Worm (Caenorhabditis elegans) whole organism, late embryonic: ENCODE results near the gene Y49E10.10.

Experiments used
- C08G9.2 ChIP-seq: sonication (generic microtip); optimal IDR thresholded peaks from 2 replicates; lab custom pipeline; 2016; ENCODE audit warnings: mild to moderate bottlenecking, missing genetic modification characterization, moderate library complexity, missing compliant biosample characterization
- C38D4.7 ChIP-seq: fragments of 200-800 bp; sonication (Bioruptor generic); optimal IDR thresholded peaks from 2 replicates; lab custom pipeline; 2018; ENCODE audit warnings: mild to moderate bottlenecking, missing genetic modification characterization, moderate library complexity, missing compliant biosample characterization
- F13H6.1 ChIP-seq: sonication (generic microtip); optimal IDR thresholded peaks from 2 replicates; lab custom pipeline; 2016; ENCODE audit warnings: missing genetic modification characterization, missing compliant biosample characterization
- K09A11.1 ChIP-seq: sonication (generic microtip); optimal IDR thresholded peaks from 2 replicates; lab custom pipeline; 2017; ENCODE audit warnings: antibody characterized with exemption, mild to moderate bottlenecking, missing genetic modification characterization, missing compliant biosample characterization; ENCODE audit not compliant: insufficient read depth
- T23F11.4 ChIP-seq: fragments of 200-800 bp; sonication (Bioruptor generic); optimal IDR thresholded peaks from 2 replicates; lab custom pipeline; 2018; ENCODE audit warnings: mild to moderate bottlenecking, missing genetic modification characterization, missing compliant biosample characterization
- Y22D7AL.16 ChIP-seq: sonication (generic microtip); optimal IDR thresholded peaks from 2 replicates; lab custom pipeline; 2016; ENCODE audit warnings: missing genetic modification characterization, missing compliant biosample characterization
- ahr-1 ChIP-seq: sonication (generic microtip); optimal IDR thresholded peaks from 2 replicates; lab custom pipeline; 2016; ENCODE audit warnings: missing genetic modification characterization, missing compliant biosample characterization
- ama-1 ChIP-seq: fragments of 150-350 bp; optimal IDR thresholded peaks from 2 replicates; lab custom pipeline; 2014
- ceh-18 ChIP-seq: sonication (generic microtip); optimal IDR thresholded peaks from 2 replicates; lab custom pipeline; 2016; ENCODE audit warnings: missing genetic modification characterization, missing compliant biosample characterization
- ceh-19 ChIP-seq: fragments of 200-800 bp; sonication (Bioruptor generic); optimal IDR thresholded peaks from 2 replicates; lab custom pipeline; 2018; ENCODE audit warnings: mild to moderate bottlenecking, missing genetic modification characterization, missing compliant biosample characterization
- ceh-2 ChIP-seq: sonication (generic microtip); optimal IDR thresholded peaks from 2 replicates; lab custom pipeline; 2016; ENCODE audit warnings: missing genotype, missing genetic modification characterization, missing compliant biosample characterization
- ceh-30 ChIP-seq: fragments of 150-350 bp; optimal IDR thresholded peaks from 2 replicates; lab custom pipeline; 2014; ENCODE audit warnings: missing biosample characterization, missing genetic modification characterization
- ceh-31 ChIP-seq: sonication (generic microtip); optimal IDR thresholded peaks from 2 replicates; lab custom pipeline; 2016; ENCODE audit warnings: missing genetic modification characterization, missing compliant biosample characterization
- ceh-45 ChIP-seq: fragments of 200-800 bp; sonication (Bioruptor generic); IDR thresholded peaks from 2 replicates; pipeline ENCODE4 v1.3.6; 2022; ENCODE audit warnings: missing genetic modification reagents, missing genetic modification characterization, missing compliant biosample characterization
- ceh-48 ChIP-seq: sonication (generic microtip); optimal IDR thresholded peaks from 2 replicates; lab custom pipeline; 2016; ENCODE audit warnings: missing genetic modification characterization, inconsistent platforms, missing compliant biosample characterization
- ceh-9 ChIP-seq: sonication (generic microtip); optimal IDR thresholded peaks from 2 replicates; lab custom pipeline; 2016; ENCODE audit warnings: mild to moderate bottlenecking, missing genetic modification characterization, inconsistent platforms, missing compliant biosample characterization
- che-1 ChIP-seq: sonication (generic microtip); optimal IDR thresholded peaks from 2 replicates; lab custom pipeline; 2016; ENCODE audit warnings: mild to moderate bottlenecking, missing genetic modification characterization, missing compliant biosample characterization
- dmd-4 ChIP-seq: sonication (generic microtip); optimal IDR thresholded peaks from 2 replicates; lab custom pipeline; 2016; ENCODE audit warnings: borderline replicate concordance, missing genetic modification characterization, missing compliant biosample characterization
- dve-1 ChIP-seq: sonication (generic microtip); optimal IDR thresholded peaks from 2 replicates; lab custom pipeline; 2017; ENCODE audit warnings: antibody characterized with exemption, mild to moderate bottlenecking, missing genetic modification characterization, missing compliant biosample characterization
- ets-4 ChIP-seq: sonication (generic microtip); optimal IDR thresholded peaks from 2 replicates; lab custom pipeline; 2016; ENCODE audit warnings: missing genetic modification characterization, missing compliant biosample characterization
- eyg-1 ChIP-seq: sonication (generic microtip); optimal IDR thresholded peaks from 2 replicates; lab custom pipeline; 2016; ENCODE audit warnings: missing genotype, missing genetic modification characterization, missing compliant biosample characterization
- fkh-10 ChIP-seq: fragments of 150-350 bp; optimal IDR thresholded peaks from 2 replicates; lab custom pipeline; 2014; ENCODE audit warnings: missing biosample characterization, missing genetic modification reagents, missing genetic modification characterization
- gmeb-2 ChIP-seq: sonication (generic microtip); optimal IDR thresholded peaks from 2 replicates; lab custom pipeline; 2016; ENCODE audit warnings: missing genetic modification characterization, inconsistent platforms, missing compliant biosample characterization
- hlh-6 ChIP-seq: sonication (generic microtip); optimal IDR thresholded peaks from 2 replicates; lab custom pipeline; 2016; ENCODE audit warnings: missing genotype, missing genetic modification characterization, missing compliant biosample characterization
- hlh-8 ChIP-seq: sonication (generic microtip); optimal IDR thresholded peaks from 2 replicates; lab custom pipeline; 2016; ENCODE audit warnings: missing genotype, missing genetic modification characterization, missing compliant biosample characterization
- lim-6 ChIP-seq: sonication (generic microtip); optimal IDR thresholded peaks from 2 replicates; lab custom pipeline; 2016; ENCODE audit warnings: missing genetic modification characterization, missing compliant biosample characterization
- lin-11 ChIP-seq: fragments of 200-800 bp; sonication (Bioruptor generic); optimal IDR thresholded peaks from 2 replicates; lab custom pipeline; 2018; ENCODE audit warnings: mild to moderate bottlenecking, missing genetic modification characterization, missing compliant biosample characterization
- mec-3 ChIP-seq: sonication (generic microtip); optimal IDR thresholded peaks from 2 replicates; lab custom pipeline; 2016; ENCODE audit warnings: borderline replicate concordance, missing genetic modification characterization, missing compliant biosample characterization
- nfya-1 ChIP-seq: sonication (generic microtip); optimal IDR thresholded peaks from 2 replicates; lab custom pipeline; 2017; ENCODE audit warnings: missing genetic modification characterization, mild to moderate bottlenecking, missing compliant biosample characterization, antibody characterized with exemption, moderate library complexity
- nhr-11 ChIP-seq: fragments of 150-350 bp; optimal IDR thresholded peaks from 2 replicates; lab custom pipeline; 2014; ENCODE audit warnings: missing biosample characterization, missing genetic modification characterization
- nhr-232 ChIP-seq: sonication (generic microtip); optimal IDR thresholded peaks from 2 replicates; lab custom pipeline; 2016; ENCODE audit warnings: missing genetic modification characterization, missing compliant biosample characterization
- pag-3 ChIP-seq: sonication (generic microtip); optimal IDR thresholded peaks from 2 replicates; lab custom pipeline; 2016; ENCODE audit warnings: missing compliant biosample characterization, missing genetic modification characterization, borderline replicate concordance
- pat-9 ChIP-seq: fragments of 200-800 bp; sonication (Bioruptor generic); optimal IDR thresholded peaks from 2 replicates; lab custom pipeline; 2018; ENCODE audit warnings: mild to moderate bottlenecking, missing genetic modification characterization, moderate library complexity, missing compliant biosample characterization
- pax-1 ChIP-seq: fragments of 150-350 bp; optimal IDR thresholded peaks from 2 replicates; lab custom pipeline; 2014; ENCODE audit warnings: missing biosample characterization, missing genetic modification characterization
- pha-2 ChIP-seq: sonication (generic microtip); optimal IDR thresholded peaks from 2 replicates; lab custom pipeline; 2017; ENCODE audit warnings: mild to moderate bottlenecking, missing genetic modification characterization, missing compliant biosample characterization
- pha-4 ChIP-seq: fragments of 150-350 bp; optimal IDR thresholded peaks from 2 replicates; lab custom pipeline; 2018; ENCODE audit warnings: missing biosample characterization, missing genetic modification reagents, missing genetic modification characterization
- pqm-1 ChIP-seq: sonication (generic microtip); optimal IDR thresholded peaks from 2 replicates; lab custom pipeline; 2016; ENCODE audit warnings: missing genetic modification characterization, missing compliant biosample characterization
- pros-1 ChIP-seq: fragments of 150-350 bp; optimal IDR thresholded peaks from 2 replicates; lab custom pipeline; 2014; ENCODE audit warnings: missing biosample characterization, missing genetic modification reagents, missing genetic modification characterization
- ref-2 ChIP-seq: sonication (generic microtip); optimal IDR thresholded peaks from 2 replicates; lab custom pipeline; 2016; ENCODE audit warnings: missing genetic modification characterization, missing compliant biosample characterization
- rnt-1 ChIP-seq: sonication (generic microtip); optimal IDR thresholded peaks from 2 replicates; lab custom pipeline; 2016; ENCODE audit warnings: missing genetic modification characterization, missing compliant biosample characterization
- sox-4 ChIP-seq: sonication (generic microtip); optimal IDR thresholded peaks from 2 replicates; lab custom pipeline; 2017; ENCODE audit warnings: mild to moderate bottlenecking, missing genetic modification characterization, inconsistent platforms, missing compliant biosample characterization
- syd-9 ChIP-seq: sonication (generic microtip); optimal IDR thresholded peaks from 2 replicates; lab custom pipeline; 2016; ENCODE audit warnings: mild to moderate bottlenecking, missing genetic modification characterization, moderate library complexity, missing compliant biosample characterization
- tbx-2 ChIP-seq: sonication (generic microtip); optimal IDR thresholded peaks from 2 replicates; lab custom pipeline; 2016; ENCODE audit warnings: missing genetic modification characterization, missing compliant biosample characterization
- unc-3 ChIP-seq, 2 experiments: fragments of 200-800 bp in 1 of 2; sonication (Bioruptor generic) in 1 of 2; sonication (generic microtip) in 1 of 2; conservative IDR thresholded peaks in 1 of 2; optimal IDR thresholded peaks in 1 of 2; 2 replicates each; pipeline versions ENCODE4 v1.3.6 to Lab custom; 2016 to 2022; ENCODE audit warnings: missing compliant biosample characterization in 2 of 2, missing genetic modification characterization in 2 of 2, missing genetic modification reagents in 1 of 2
- unc-42 ChIP-seq: sonication (generic microtip); optimal IDR thresholded peaks from 2 replicates; lab custom pipeline; 2016; ENCODE audit warnings: missing genotype, missing genetic modification characterization, missing compliant biosample characterization
- unc-55 ChIP-seq: sonication (generic microtip); optimal IDR thresholded peaks from 2 replicates; lab custom pipeline; 2017; ENCODE audit warnings: missing biosample characterization, missing genetic modification reagents, missing genetic modification characterization
- unc-86 ChIP-seq: sonication (generic microtip); optimal IDR thresholded peaks from 2 replicates; lab custom pipeline; 2016; ENCODE audit warnings: missing genetic modification characterization, missing compliant biosample characterization
- zip-5 ChIP-seq: sonication (generic microtip); optimal IDR thresholded peaks from 2 replicates; lab custom pipeline; 2016; ENCODE audit warnings: missing genetic modification characterization, missing compliant biosample characterization

Y49E10.10 gene

ce11 chrIII:12395085-12395484 lies at the start of gene Y49E10.10:
TSS of gene Y49E10.10 (plus strand) at chrIII:12395465.
- TF ChIP-seq ceh-48 (tag; lab: Kevin White, UChicago) (peak; percentile 44), nhr-11 (no peak)

- TF ChIP-seq tbx-2 (tag; lab: Kevin White, UChicago) (no peak), nfya-1 (tag; lab: Kevin White, UChicago) (peak; percentile 81)
- TF ChIP-seq, all 69 proteins: peak for 1
Observed at ce11 chrIII:12349027-12349426, 46.2 kb upstream of the Y49E10.10 start.

ce11 chrIII:12351301-12351700 lies 44.0 kb upstream of the Y49E10.10 start, which contains the start of the genes pph-4.1 and Y75B8A.31:
TSS of gene pph-4.1 (minus strand) at chrIII:12351336.
TSS of gene Y75B8A.31 (plus strand) at chrIII:12351642.
- TF ChIP-seq ceh-9 (tag; lab: Kevin White, UChicago) (no peak), F13H6.1 (tag; lab: Kevin White, UChicago) (peak; percentile 32), pat-9 (tag; lab: Kevin White, UChicago) (peak; percentile 72), hlh-6 (tag; lab: Kevin White, UChicago) (no peak), nhr-232 (tag; lab: Kevin White, UChicago) (no peak), pros-1 (no peak), dmd-4 (no peak), ceh-18 (tag; lab: Kevin White, UChicago) (peak; percentile 60), ets-4 (tag; lab: Kevin White, UChicago) (peak; percentile 93), ceh-31 (tag; lab: Kevin White, UChicago) (peak; percentile 95), sox-4 (tag; lab: Kevin White, UChicago) (no peak), ceh-48 (tag; lab: Kevin White, UChicago) (no peak), pag-3 (tag; lab: Kevin White, UChicago) (no peak), ceh-19 (GFP tag; lab: Kevin White, UChicago) (no peak), eyg-1 (tag; lab: Kevin White, UChicago) (peak; percentile 36), unc-55 (GFP tag; lab: Kevin White, UChicago) (no peak), pax-1 (tag; lab: Kevin White, UChicago) (peak; percentile 15), ref-2 (peak; percentile 65), gmeb-2 (tag; lab: Kevin White, UChicago) (no peak), ceh-2 (peak; percentile 92), mec-3 (tag; lab: Kevin White, UChicago) (peak; percentile 81), nhr-11 (no peak), ceh-30 (tag; lab: Kevin White, UChicago) (no peak), pqm-1 (tag; lab: Kevin White, UChicago) (peak; percentile 54), unc-86 (tag; lab: Kevin White, UChicago) (peak; percentile 53), fkh-10 (no peak), lim-6 (tag; lab: Kevin White, UChicago) (peak; percentile 65), unc-42 (tag; lab: Kevin White, UChicago) (peak; percentile 69), K09A11.1 (tag; lab: Kevin White, UChicago) (no peak), unc-3 (GFP tag; conservative IDR thresholded peaks at IDR 0.05; lab: Robert Waterston, UW) (peak; percentile 35; the same call in 1 of the 2 replicates), unc-3 (tag; optimal IDR thresholded peaks at IDR 0.05; lab: Kevin White, UChicago) (peak; percentile 49), zip-5 (tag; lab: Kevin White, UChicago) (peak; percentile 84), ahr-1 (tag; lab: Kevin White, UChicago) (peak; percentile 35), lin-11 (peak; percentile 8), pha-4 (tag; lab: Kevin White, UChicago) (no peak), dve-1 (no peak), Y22D7AL.16 (tag; lab: Kevin White, UChicago) (no peak), nfya-1 (tag; lab: Kevin White, UChicago) (peak; percentile 67), ceh-45 (no peak), syd-9 (tag; lab: Kevin White, UChicago) (peak; percentile 34), T23F11.4 (GFP tag; lab: Kevin White, UChicago) (no peak), ama-1 (lab: Kevin White, UChicago) (no peak), che-1 (tag; lab: Kevin White, UChicago) (no peak), hlh-8 (tag; lab: Kevin White, UChicago) (peak; percentile 83), C38D4.7 (GFP tag; lab: Kevin White, UChicago) (no peak), C08G9.2 (tag; lab: Kevin White, UChicago) (peak; percentile 93), rnt-1 (tag; lab: Kevin White, UChicago) (peak; percentile 67), tbx-2 (tag; lab: Kevin White, UChicago) (peak; percentile 88), pha-2 (tag; lab: Kevin White, UChicago) (peak; percentile 16)
